Worm (Caenorhabditis elegans) whole organism, midembryonic: ENCODE measurements around the gene ptr-18.

Experiments
- T22C8.4 ChIP-seq: fragments of 200-800 bp; sonication (Bioruptor generic); IDR thresholded peaks from 2 replicates; pipeline ENCODE4 v1.3.6; 2022; ENCODE audit warnings: missing genetic modification characterization, missing compliant biosample characterization
- cog-1 ChIP-seq: sonication (generic microtip); optimal IDR thresholded peaks from 2 replicates; lab custom pipeline; 2016; ENCODE audit warnings: missing genetic modification characterization, missing compliant biosample characterization
- flt-1 ChIP-seq: fragments of 200-800 bp; sonication (Bioruptor generic); IDR thresholded peaks from 2 replicates; pipeline ENCODE4 v1.3.6; 2022; ENCODE audit warnings: missing genetic modification characterization, missing compliant biosample characterization
- klf-2 ChIP-seq: fragments of 200-800 bp; sonication (Bioruptor generic); conservative IDR thresholded peaks from 2 replicates; pipeline ENCODE4 v1.3.6; 2022; ENCODE audit warnings: missing genetic modification reagents, missing genetic modification characterization, missing compliant biosample characterization
- med-1 ChIP-seq: sonication (generic microtip); optimal IDR thresholded peaks from 2 replicates; lab custom pipeline; 2017; ENCODE audit warnings: missing genetic modification characterization, mild to moderate bottlenecking, missing compliant biosample characterization, antibody characterized with exemption, missing genetic modification reagents; ENCODE audit not compliant: insufficient read depth
- ref-1 ChIP-seq: fragments of 200-800 bp; sonication (Bioruptor generic); conservative IDR thresholded peaks from 2 replicates; pipeline ENCODE4 v1.3.6; 2022; ENCODE audit warnings: missing genetic modification reagents, missing genetic modification characterization, missing compliant biosample characterization
- tab-1 ChIP-seq: fragments of 200-800 bp; sonication (Bioruptor generic); IDR thresholded peaks from 2 replicates; pipeline ENCODE4 v1.3.6; 2022; ENCODE audit warnings: missing genetic modification characterization, missing compliant biosample characterization
- ztf-23 ChIP-seq: fragments of 200-800 bp; sonication (Bioruptor generic); IDR thresholded peaks from 2 replicates; pipeline ENCODE4 v1.3.6; 2022; ENCODE audit warnings: missing genetic modification reagents, missing genetic modification characterization, missing compliant biosample characterization
- ztf-29 ChIP-seq: fragments of 200-800 bp; sonication (Bioruptor generic); IDR thresholded peaks from 2 replicates; pipeline ENCODE4 v1.3.6; 2022; ENCODE audit warnings: missing genetic modification reagents, missing genetic modification characterization, missing compliant biosample characterization

The ptr-18 gene

DNA sequence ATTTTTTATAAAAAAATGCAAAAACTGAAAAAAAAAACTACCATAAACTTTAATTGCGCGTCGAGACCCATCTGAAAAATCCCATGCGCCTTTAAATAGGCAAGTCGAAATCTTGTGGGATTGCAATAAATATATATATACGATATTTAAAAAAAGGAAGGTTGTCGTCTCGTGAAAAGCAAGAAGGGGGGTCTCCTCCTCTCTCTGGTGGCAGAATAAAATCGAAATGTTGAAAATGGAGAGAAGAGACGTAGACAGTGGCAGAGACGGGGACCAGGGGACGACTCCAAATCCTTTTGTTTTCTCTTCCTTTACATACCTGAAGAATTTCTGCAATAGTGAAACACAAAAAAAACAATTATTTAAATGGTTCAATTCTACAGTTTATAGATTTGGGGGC, 48.6 kb downstream of the ptr-18 start, which contains the start of gene F18A11.5:
Gene F18A11.5 (minus strand): TSS at position 321 of the 400 bp plus-strand sequence.
- TF ChIP-seq tab-1 (no peak), flt-1 (GFP tag; lab: Robert Waterston, UW) (no peak), med-1 (GFP tag; lab: Kevin White, UChicago) (no peak), klf-2 (no peak), T22C8.4 (GFP tag; lab: Robert Waterston, UW) (no peak), ztf-23 (GFP tag; lab: Robert Waterston, UW) (no peak), ztf-29 (GFP tag; lab: Robert Waterston, UW) (no peak), ref-1 (GFP tag; lab: Robert Waterston, UW) (no peak), cog-1 (tag; lab: Kevin White, UChicago) (no peak)

DNA sequence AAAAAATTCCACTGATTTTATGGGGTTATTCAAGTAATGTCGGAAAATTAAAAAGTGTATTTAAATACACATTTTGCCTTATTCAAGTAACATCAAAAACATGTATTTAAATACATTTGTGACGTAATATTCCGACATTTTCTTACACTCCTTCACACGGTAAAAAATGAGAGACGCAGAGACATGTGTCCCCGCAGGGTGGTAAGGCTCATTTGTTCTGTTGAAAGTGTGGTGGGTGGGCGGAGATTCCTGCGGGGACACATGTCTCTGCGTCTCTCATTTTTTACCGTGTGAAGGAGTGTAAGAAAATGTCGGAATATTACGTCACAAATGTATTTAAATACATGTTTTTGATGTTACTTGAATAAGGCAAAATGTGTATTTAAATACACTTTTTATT, 51.0 kb downstream of the ptr-18 start:
- TF ChIP-seq flt-1 (GFP tag; lab: Robert Waterston, UW) (peak; percentile 90), T22C8.4 (GFP tag; lab: Robert Waterston, UW) (peak; percentile 30; the same call in 1 of the 2 replicates), ztf-23 (GFP tag; lab: Robert Waterston, UW) (peak; percentile 69; the same call in 1 of the 2 replicates), tab-1 (0 out of 2 replicates have a peak, but pooled peaks have one; percentile 42), ref-1 (GFP tag; lab: Robert Waterston, UW) (peak; percentile 56; the same call in 1 of the 2 replicates), klf-2 (peak; percentile 71; the same call in 1 of the 2 replicates)

DNA sequence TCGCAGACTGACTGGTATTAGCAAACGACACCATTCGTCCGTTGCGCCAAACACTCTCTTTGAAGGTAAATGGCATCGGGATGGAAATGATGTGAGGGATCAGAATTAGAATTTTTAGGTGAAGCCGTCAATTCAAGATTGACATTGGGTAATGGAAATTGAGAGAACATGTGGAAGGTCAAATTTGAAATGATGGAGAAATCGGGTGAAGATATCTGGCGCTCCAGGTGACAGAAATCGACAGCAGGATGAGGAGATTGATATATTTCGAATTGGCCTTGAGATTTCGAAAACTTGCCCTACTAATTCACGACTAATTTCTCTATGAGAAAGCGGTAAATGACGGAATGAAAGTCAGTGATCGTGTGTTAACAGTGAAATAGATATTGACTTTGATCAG, 57.2 kb downstream of the ptr-18 start:
- TF ChIP-seq ztf-29 (GFP tag; lab: Robert Waterston, UW) (no peak), flt-1 (GFP tag; lab: Robert Waterston, UW) (no peak)

ce11 chrII:13023518-13023917, 58.2 kb downstream of the ptr-18 start:
- TF ChIP-seq ztf-29 (GFP tag; lab: Robert Waterston, UW) (no peak), T22C8.4 (GFP tag; lab: Robert Waterston, UW) (no peak), cog-1 (tag; lab: Kevin White, UChicago) (no peak), flt-1 (GFP tag; lab: Robert Waterston, UW) (no peak), ztf-23 (GFP tag; lab: Robert Waterston, UW) (no peak), tab-1 (no peak), klf-2 (no peak), ref-1 (GFP tag; lab: Robert Waterston, UW) (no peak), med-1 (GFP tag; lab: Kevin White, UChicago) (no peak)

DNA sequence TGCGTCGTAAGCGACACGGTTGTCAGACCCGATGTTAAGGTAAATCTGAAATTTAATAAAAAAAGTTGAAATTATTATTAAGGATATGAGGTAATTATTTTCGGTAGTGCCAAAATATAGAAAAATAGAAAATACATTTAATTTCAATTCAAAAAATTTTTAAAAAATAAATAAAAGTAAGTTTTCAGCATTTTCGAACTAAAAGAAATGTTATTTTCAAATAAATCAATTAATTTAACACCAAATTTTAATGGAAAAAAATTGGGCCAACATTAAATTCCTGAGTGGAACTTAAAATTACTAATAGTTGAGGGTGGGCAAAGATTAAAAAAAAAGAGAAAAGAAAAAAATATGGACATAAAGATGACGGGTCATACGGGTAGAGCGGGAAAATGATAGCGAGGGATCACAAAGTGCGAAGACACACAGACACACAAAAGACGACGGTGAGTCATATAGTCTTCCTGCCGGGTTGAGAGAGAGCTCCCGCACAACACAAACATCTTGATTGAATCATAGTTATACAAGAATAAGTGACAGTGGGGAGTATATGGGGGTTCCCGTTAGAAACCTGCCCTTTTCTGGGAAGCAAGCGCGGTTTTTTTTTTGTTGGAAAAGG, 60.6 kb downstream of the ptr-18 start, which contains the start of gene max-2:
Gene max-2 (minus strand): TSS at position 51 of the 619 bp plus-strand sequence.
- TF ChIP-seq med-1 (GFP tag; lab: Kevin White, UChicago) (no peak), tab-1 (no peak), flt-1 (GFP tag; lab: Robert Waterston, UW) (no peak), klf-2 (no peak), ztf-29 (GFP tag; lab: Robert Waterston, UW) (no peak), ref-1 (GFP tag; lab: Robert Waterston, UW) (no peak), T22C8.4 (GFP tag; lab: Robert Waterston, UW) (no peak), ztf-23 (GFP tag; lab: Robert Waterston, UW) (no peak), cog-1 (tag; lab: Kevin White, UChicago) (no peak)
